Worm (Caenorhabditis elegans): ENCODE data around the gene R02F2.6.

Gene R02F2.6

ce11 chrIII:5448177-5448576 is 30.5 kb downstream of the R02F2.6 start, which contains the start of gene skpt-1 (continued):
- TF ChIP-seq ztf-11 (tag; optimal IDR thresholded peaks at IDR 0.05) = no peak
- TF ChIP-seq lsy-2 (tag; optimal IDR thresholded peaks at IDR 0.05) = peak in 1 of 2 experiments; percentile 74
- no peak for TF ChIP-seq dmd-9 (GFP tag; IDR thresholded peaks at IDR 0.05)
- TF ChIP-seq lin-13 (GFP tag; optimal IDR thresholded peaks at IDR 0.05) = no peak
- TF ChIP-seq Y105C5A.15 (GFP tag; IDR thresholded peaks at IDR 0.05) = no peak
- no peak for TF ChIP-seq nhr-102 (tag; optimal IDR thresholded peaks at IDR 0.05)
- TF ChIP-seq F49E8.2 (tag; optimal IDR thresholded peaks at IDR 0.05; ENCODE audit: borderline replicate concordance) = peak; percentile 48
- TF ChIP-seq D1046.2 (GFP tag; IDR thresholded peaks at IDR 0.05) = no peak
- TF ChIP-seq Y75B8A.6 (GFP tag; IDR thresholded peaks at IDR 0.05) = no peak
- TF ChIP-seq rbr-2 (tag; optimal IDR thresholded peaks at IDR 0.05) = no peak
- TF ChIP-seq F26F4.8 (GFP tag; conservative IDR thresholded peaks at IDR 0.05) = no peak
- TF ChIP-seq dpl-1 (GFP tag; optimal IDR thresholded peaks at IDR 0.05) = peak; percentile 84
- no peak for TF ChIP-seq mxl-3 (GFP tag; optimal IDR thresholded peaks at IDR 0.05)
- peak; percentile 73 for TF ChIP-seq unc-130 (GFP tag; optimal IDR thresholded peaks at IDR 0.05)
- TF ChIP-seq Y48G9A.11 (GFP tag; IDR thresholded peaks at IDR 0.05) = peak; percentile 72; the same call in 1 of the 2 replicates
- no peak for TF ChIP-seq zfp-2 (tag; optimal IDR thresholded peaks at IDR 0.05)
- TF ChIP-seq nhr-76 (tag; optimal IDR thresholded peaks at IDR 0.05) = no peak
- TF ChIP-seq nhr-48 (tag; optimal IDR thresholded peaks at IDR 0.05) = no peak
- TF ChIP-seq nhr-6 (tag; optimal IDR thresholded peaks at IDR 0.05) = no peak
- no peak for TF ChIP-seq ama-1 (optimal IDR thresholded peaks at IDR 0.05)
- TF ChIP-seq cey-2 (tag; optimal IDR thresholded peaks at IDR 0.05; ENCODE audit: borderline replicate concordance, insufficient read depth) = no peak
- TF ChIP-seq lin-1 (GFP tag; IDR thresholded peaks at IDR 0.05) = no peak
- TF ChIP-seq daf-16 (GFP tag; optimal IDR thresholded peaks at IDR 0.05) = no peak
- TF ChIP-seq daf-16 (tag; optimal IDR thresholded peaks at IDR 0.05) = peak; percentile 15
- TF ChIP-seq nhr-41 (GFP tag; IDR thresholded peaks at IDR 0.05) = no peak
- TF ChIP-seq lin-15B (tag; optimal IDR thresholded peaks at IDR 0.05) = no peak
- no peak for TF ChIP-seq madf-9 (GFP tag; conservative IDR thresholded peaks at IDR 0.05)
- TF ChIP-seq lin-38 (GFP tag; IDR thresholded peaks at IDR 0.05) = peak; percentile 98
- TF ChIP-seq pha-4 (GFP tag; IDR thresholded peaks at IDR 0.05) = no peak
- TF ChIP-seq pha-4 (tag; optimal IDR thresholded peaks at IDR 0.05) = no peak
- no peak for TF ChIP-seq nhr-237 (tag; optimal IDR thresholded peaks at IDR 0.05)

DNA sequence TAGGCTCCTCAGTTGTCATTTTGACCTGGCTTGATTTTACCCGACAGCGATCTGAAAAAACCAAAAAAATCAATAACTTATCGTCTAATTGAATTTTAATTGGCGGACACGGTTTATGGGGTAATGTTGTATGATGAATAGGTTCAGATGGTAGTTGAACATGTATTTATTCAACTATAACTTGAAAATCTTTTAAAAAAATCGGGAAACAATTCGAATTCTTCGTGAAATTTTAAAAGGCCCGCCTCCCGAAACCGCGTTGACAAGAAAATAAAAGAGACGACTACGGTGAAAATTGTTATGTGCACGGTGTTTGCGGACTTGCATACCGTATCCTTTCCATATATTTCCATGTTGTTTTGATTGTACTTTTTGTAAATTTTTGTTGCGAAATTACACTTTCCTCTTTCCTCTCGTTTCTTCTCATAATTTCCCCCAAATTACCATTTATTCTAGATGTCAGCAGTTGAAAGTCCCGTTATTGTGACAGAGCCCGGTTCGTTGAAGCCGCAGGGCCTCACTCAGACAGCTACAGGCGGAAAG is 35.9 kb downstream of the R02F2.6 start, which contains the start of the genes T24G10.2 and disl-2:
TSS of gene T24G10.2 (minus strand) at position 51 of the 543 bp plus-strand sequence.
TSS of gene disl-2 (plus strand) at position 457 of the 543 bp plus-strand sequence.
- TF ChIP-seq ceh-28 (tag; optimal IDR thresholded peaks at IDR 0.05) (peak; percentile 35), set-16 (GFP tag; IDR thresholded peaks at IDR 0.05) (no peak), pha-4 (GFP tag; IDR thresholded peaks at IDR 0.05) (no peak), pha-4 (tag; optimal IDR thresholded peaks at IDR 0.05) (peak; percentile 68), dmd-8 (GFP tag; IDR thresholded peaks at IDR 0.05) (no peak), dve-1 (tag; optimal IDR thresholded peaks at IDR 0.05; ENCODE audit: insufficient read depth) (peak; percentile 43), fos-1 (tag; optimal IDR thresholded peaks at IDR 0.05) (no peak), hlh-30 (tag; optimal IDR thresholded peaks at IDR 0.05; ENCODE audit: insufficient read depth) (peak; percentile 4), dmd-6 (GFP tag; IDR thresholded peaks at IDR 0.05) (peak; percentile 14; the same call in 1 of the 2 replicates), mep-1 (tag; optimal IDR thresholded peaks at IDR 0.05) (peak; percentile 32), lin-39 (tag; optimal IDR thresholded peaks at IDR 0.05) (no peak), saeg-2 (GFP tag; IDR thresholded peaks at IDR 0.05) (no peak), lin-13 (GFP tag; optimal IDR thresholded peaks at IDR 0.05) (peak; percentile 29), aly-2 (tag; optimal IDR thresholded peaks at IDR 0.05) (no peak), lsy-2 (tag; optimal IDR thresholded peaks at IDR 0.05) (peak; percentile 90 to 99), nhr-6 (tag; optimal IDR thresholded peaks at IDR 0.05) (peak; percentile 50), nhr-28 (tag; optimal IDR thresholded peaks at IDR 0.05) (peak; percentile 19), nhr-76 (tag; optimal IDR thresholded peaks at IDR 0.05) (peak; percentile 28), nhr-10 (tag; optimal IDR thresholded peaks at IDR 0.05) (no peak), daf-16 (GFP tag; optimal IDR thresholded peaks at IDR 0.05) (no peak), daf-16 (tag; optimal IDR thresholded peaks at IDR 0.05) (peak; percentile 48), lin-38 (GFP tag; IDR thresholded peaks at IDR 0.05) (peak; percentile 64), rbr-2 (tag; optimal IDR thresholded peaks at IDR 0.05) (peak; percentile 2), mes-2 (tag; optimal IDR thresholded peaks at IDR 0.05; ENCODE audit: poor library complexity, severe bottlenecking) (peak; percentile 75), ama-1 (optimal IDR thresholded peaks at IDR 0.05) (peak; percentile 46), dpl-1 (GFP tag; optimal IDR thresholded peaks at IDR 0.05) (peak; percentile 65)
